Worm (Caenorhabditis elegans): ENCODE results near the gene ZC404.2.

The ZC404.2 gene

DNA sequence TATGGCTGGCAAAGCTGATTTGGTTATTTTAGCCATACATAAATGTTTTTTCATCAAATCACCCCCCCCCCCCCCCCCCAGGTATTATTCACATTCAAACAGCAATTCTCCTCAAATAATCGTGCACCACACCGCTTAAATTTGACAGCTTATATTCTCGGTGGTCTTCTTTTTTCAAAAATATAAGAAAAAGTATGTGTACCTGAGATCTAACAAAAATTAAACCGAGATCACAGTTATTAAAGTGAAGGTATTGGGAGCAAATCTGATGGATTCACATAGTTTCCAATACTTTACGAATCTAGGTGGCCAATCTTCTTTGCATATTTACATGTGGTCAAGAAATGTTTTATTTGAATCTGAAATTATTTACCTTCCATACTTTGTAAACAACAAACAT, 7.6 kb upstream of the ZC404.2 start, which contains the start of gene ZC404.15:
Gene ZC404.15 (plus strand): TSS at position 301 of the 400 bp plus-strand sequence.
- no peak for TF ChIP-seq K02D7.2 (tag; optimal IDR thresholded peaks at IDR 0.05)
- no peak for TF ChIP-seq fax-1 (tag; optimal IDR thresholded peaks at IDR 0.05)
- TF ChIP-seq ceh-34 (tag; optimal IDR thresholded peaks at IDR 0.05), result no peak
- no peak for TF ChIP-seq pag-3 (tag; optimal IDR thresholded peaks at IDR 0.05; ENCODE audit: borderline replicate concordance)
- TF ChIP-seq unc-42 (tag; optimal IDR thresholded peaks at IDR 0.05), result no peak

DNA sequence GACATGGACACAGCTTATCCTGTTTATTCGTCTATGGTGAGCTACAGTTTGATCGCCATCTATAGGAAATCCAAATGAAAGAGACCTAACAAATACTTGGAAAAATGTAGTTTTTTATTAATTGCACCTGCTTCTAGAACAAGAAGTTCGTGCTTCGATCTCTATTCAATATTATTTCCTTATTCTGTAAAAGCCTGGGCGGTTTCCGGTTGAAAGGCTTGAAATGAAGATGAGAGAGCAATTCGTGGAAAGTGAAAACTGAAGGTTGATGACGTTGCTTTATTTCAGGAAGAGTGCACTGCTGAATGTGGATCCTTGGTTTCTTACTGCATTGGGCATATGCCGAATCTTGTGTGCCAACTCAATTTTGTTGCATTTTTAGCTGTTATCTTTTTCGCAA, 7.1 kb upstream of the ZC404.2 start:
- TF ChIP-seq K09A11.1 (tag; optimal IDR thresholded peaks at IDR 0.05; ENCODE audit: insufficient read depth) (no peak), dve-1 (tag; optimal IDR thresholded peaks at IDR 0.05) (no peak), sox-4 (tag; optimal IDR thresholded peaks at IDR 0.05) (no peak), ztf-16 (tag; optimal IDR thresholded peaks at IDR 0.05) (no peak), ama-1 (optimal IDR thresholded peaks at IDR 0.05) (no peak), unc-86 (tag; optimal IDR thresholded peaks at IDR 0.05) (no peak), unc-55 (GFP tag; optimal IDR thresholded peaks at IDR 0.05) (no peak), ttx-3 (tag; optimal IDR thresholded peaks at IDR 0.05) (no peak), nhr-11 (tag; optimal IDR thresholded peaks at IDR 0.05) (no peak)

DNA sequence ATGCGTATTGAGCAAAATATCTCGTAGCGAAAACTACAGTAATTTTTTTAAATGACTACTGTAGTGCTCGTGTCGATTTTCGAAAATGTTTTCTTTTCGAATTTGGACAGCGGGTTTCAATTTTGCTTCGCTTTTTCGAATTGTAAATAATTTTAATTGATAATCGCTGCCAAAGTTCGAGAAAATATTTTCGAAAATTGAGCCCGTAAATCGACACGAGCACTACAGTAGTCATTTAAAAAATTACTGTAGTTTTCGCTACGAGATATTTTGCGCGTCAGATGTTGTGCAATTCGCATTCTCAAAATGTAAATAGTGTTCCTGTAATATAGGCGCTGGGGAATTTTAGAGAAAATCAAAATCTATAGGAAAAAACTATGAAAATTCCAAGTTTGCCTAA, 5.5 kb upstream of the ZC404.2 start:
- TF ChIP-seq dmd-4 (tag; optimal IDR thresholded peaks at IDR 0.05; ENCODE audit: borderline replicate concordance), result no peak
- no peak for TF ChIP-seq hlh-8 (tag; optimal IDR thresholded peaks at IDR 0.05)
- no peak for TF ChIP-seq ets-4 (tag; optimal IDR thresholded peaks at IDR 0.05)
- no peak for TF ChIP-seq sdc-2 (tag; optimal IDR thresholded peaks at IDR 0.05)

DNA sequence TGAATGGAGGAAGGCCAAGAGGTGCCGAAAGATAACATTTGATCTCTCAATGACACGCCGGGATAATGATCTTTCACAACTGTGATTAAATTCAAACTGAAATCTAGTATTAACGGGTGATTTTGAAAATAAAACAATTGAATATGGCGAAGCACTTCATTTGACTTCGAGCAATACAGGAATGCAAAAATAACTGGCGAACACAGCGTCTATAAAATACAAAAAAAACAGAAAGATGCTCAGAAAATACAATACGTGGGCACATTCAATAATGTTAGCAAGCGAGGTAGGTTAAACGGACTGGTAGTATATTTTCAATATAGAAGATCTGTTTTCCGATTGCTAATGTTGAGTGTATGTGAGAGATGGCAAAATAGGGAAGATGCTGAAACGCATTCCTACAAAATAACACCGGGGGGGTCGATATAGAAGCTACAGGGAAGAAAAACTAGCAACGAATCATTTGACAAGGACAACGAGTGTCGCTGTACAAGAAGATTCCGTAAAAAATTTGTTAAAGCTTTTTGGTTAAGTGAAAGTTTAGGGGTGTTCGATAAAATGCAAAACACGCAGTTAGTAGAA, 4.6 kb upstream of the ZC404.2 start:
- TF ChIP-seq ceh-48 (tag; optimal IDR thresholded peaks at IDR 0.05), result no peak
- no peak for TF ChIP-seq F13H6.1 (tag; optimal IDR thresholded peaks at IDR 0.05)
- no peak for TF ChIP-seq ceh-34 (tag; optimal IDR thresholded peaks at IDR 0.05)
- no peak for TF ChIP-seq lim-6 (tag; optimal IDR thresholded peaks at IDR 0.05)
- TF ChIP-seq lin-11 (tag; optimal IDR thresholded peaks at IDR 0.05), result no peak
- TF ChIP-seq elt-4 (tag; optimal IDR thresholded peaks at IDR 0.05), result no peak
- no peak for TF ChIP-seq nhr-11 (tag; optimal IDR thresholded peaks at IDR 0.05)
- no peak for TF ChIP-seq che-1 (tag; optimal IDR thresholded peaks at IDR 0.05)
- no peak for TF ChIP-seq fax-1 (tag; optimal IDR thresholded peaks at IDR 0.05)
- TF ChIP-seq fkh-10 (GFP tag; optimal IDR thresholded peaks at IDR 0.05), result no peak
- no peak for TF ChIP-seq K02D7.2 (tag; optimal IDR thresholded peaks at IDR 0.05)
- no peak for TF ChIP-seq ttx-3 (tag; optimal IDR thresholded peaks at IDR 0.05)
- no peak for TF ChIP-seq rnt-1 (tag; optimal IDR thresholded peaks at IDR 0.05)
- no peak for TF ChIP-seq unc-86 (tag; optimal IDR thresholded peaks at IDR 0.05)
- TF ChIP-seq ahr-1 (tag; optimal IDR thresholded peaks at IDR 0.05), result no peak
- no peak for TF ChIP-seq hlh-6 (tag; optimal IDR thresholded peaks at IDR 0.05)
- no peak for TF ChIP-seq mec-3 (tag; optimal IDR thresholded peaks at IDR 0.05; ENCODE audit: borderline replicate concordance)
- no peak for TF ChIP-seq ceh-31 (tag; optimal IDR thresholded peaks at IDR 0.05)

DNA sequence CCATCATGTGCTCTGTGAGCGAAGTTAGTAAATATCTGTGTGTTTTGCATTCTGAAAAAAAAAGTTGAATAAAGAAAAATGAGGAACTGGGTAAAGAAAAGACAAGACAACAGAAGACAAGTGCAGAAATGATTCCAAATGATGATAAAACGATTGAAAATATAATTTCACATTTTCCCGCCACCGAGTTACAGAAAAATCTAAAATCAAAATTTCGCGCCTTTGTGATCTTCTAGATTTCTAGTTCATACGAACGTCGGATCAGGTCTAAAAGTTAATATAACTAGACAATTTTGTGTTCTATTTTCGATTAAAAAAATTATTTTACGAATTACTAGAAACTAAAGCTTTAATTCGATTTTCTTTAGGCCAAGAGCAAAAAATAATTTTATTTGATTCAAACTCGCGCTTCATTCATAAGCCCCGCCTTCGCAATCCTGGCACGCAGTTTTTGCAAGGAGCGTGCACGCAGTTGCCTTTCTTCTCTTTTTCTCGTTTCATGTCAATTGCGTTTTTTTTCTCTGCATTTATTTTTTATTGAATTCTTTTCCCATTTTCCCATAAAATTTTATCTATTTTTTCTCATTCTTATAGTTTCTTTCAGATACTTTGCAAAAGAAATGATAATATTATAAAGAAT, 2.8 kb upstream of the ZC404.2 start, which contains the start of the genes spn-4 and spe-39:
Gene spn-4 (minus strand): TSS at position 51 of the 640 bp plus-strand sequence.
Gene spe-39 (plus strand): TSS at position 599 of the 640 bp plus-strand sequence.
- TF ChIP-seq ceh-2 (tag; optimal IDR thresholded peaks at IDR 0.05), result peak; percentile 20
- peak; percentile 28 for TF ChIP-seq sox-4 (tag; optimal IDR thresholded peaks at IDR 0.05)
- no peak for TF ChIP-seq rnt-1 (tag; optimal IDR thresholded peaks at IDR 0.05)
- no peak for TF ChIP-seq fkh-6 (tag; optimal IDR thresholded peaks at IDR 0.05)
- peak; percentile 21 for TF ChIP-seq odd-2 (tag; optimal IDR thresholded peaks at IDR 0.05)
- no peak for TF ChIP-seq lin-11 (tag; optimal IDR thresholded peaks at IDR 0.05)
- TF ChIP-seq T23F11.4 (GFP tag; optimal IDR thresholded peaks at IDR 0.05), result no peak
- no peak for TF ChIP-seq pag-3 (tag; optimal IDR thresholded peaks at IDR 0.05; ENCODE audit: borderline replicate concordance)
- peak; percentile 64 for TF ChIP-seq pax-1 (tag; optimal IDR thresholded peaks at IDR 0.05)
- TF ChIP-seq tbx-2 (tag; optimal IDR thresholded peaks at IDR 0.05), result peak; percentile 48
- TF ChIP-seq nhr-232 (tag; optimal IDR thresholded peaks at IDR 0.05), result no peak
- no peak for TF ChIP-seq ttx-3 (tag; optimal IDR thresholded peaks at IDR 0.05)
- no peak for TF ChIP-seq nhr-11 (tag; optimal IDR thresholded peaks at IDR 0.05)
- peak; percentile 29 for TF ChIP-seq ztf-16 (tag; optimal IDR thresholded peaks at IDR 0.05)
- TF ChIP-seq ceh-48 (tag; optimal IDR thresholded peaks at IDR 0.05), result no peak
- TF ChIP-seq nfya-1 (tag; optimal IDR thresholded peaks at IDR 0.05), result peak; percentile 74
- TF ChIP-seq ceh-24 (tag; optimal IDR thresholded peaks at IDR 0.05), result no peak
- TF ChIP-seq sdc-2 (tag; optimal IDR thresholded peaks at IDR 0.05), result no peak
- TF ChIP-seq hlh-8 (tag; optimal IDR thresholded peaks at IDR 0.05), result no peak
- TF ChIP-seq ceh-9 (tag; optimal IDR thresholded peaks at IDR 0.05), result no peak
- TF ChIP-seq F13H6.1 (tag; optimal IDR thresholded peaks at IDR 0.05), result no peak
- TF ChIP-seq fax-1 (tag; optimal IDR thresholded peaks at IDR 0.05), result peak; percentile 7
- no peak for TF ChIP-seq lim-6 (tag; optimal IDR thresholded peaks at IDR 0.05)
- TF ChIP-seq elt-2 (tag; optimal IDR thresholded peaks at IDR 0.05), result peak; percentile 59
- peak; percentile 10 for TF ChIP-seq zip-5 (tag; optimal IDR thresholded peaks at IDR 0.05)
- no peak for TF ChIP-seq dmd-4 (tag; optimal IDR thresholded peaks at IDR 0.05; ENCODE audit: borderline replicate concordance)

Measured in whole organism, late embryonic.